Worm (Caenorhabditis elegans): ENCODE data around the gene cyn-7.

cyn-7 gene

DNA sequence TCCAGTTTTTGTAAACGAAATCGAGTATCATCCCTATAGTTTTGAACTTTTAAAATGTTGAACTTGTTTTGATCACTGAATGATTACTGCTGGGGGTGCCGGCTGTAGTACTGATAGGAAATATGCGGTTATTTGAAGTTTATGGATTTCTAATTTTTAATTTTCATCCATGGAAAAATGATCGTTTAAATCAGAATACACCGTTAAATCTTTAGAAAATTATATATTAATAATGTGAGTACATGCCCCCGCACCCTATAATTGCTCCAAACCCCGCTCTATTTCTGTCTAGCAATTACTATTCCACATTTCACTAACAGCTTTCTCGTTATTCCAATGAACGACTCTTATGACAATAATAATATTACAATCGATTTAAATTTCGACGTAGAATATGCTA lies 12.6 kb upstream of the cyn-7 start, which contains the start of gene Y75B12B.10:
Gene Y75B12B.10 (plus strand): TSS at position 301 of the 400 bp plus-strand sequence.
- TF ChIP-seq lir-1 (GFP tag; conservative IDR thresholded peaks at IDR 0.05) (no peak), dpl-1 (GFP tag; optimal IDR thresholded peaks at IDR 0.05) (no peak), lin-40 (tag; optimal IDR thresholded peaks at IDR 0.05) (no peak), Y53G8AR.9 (GFP tag; conservative IDR thresholded peaks at IDR 0.05) (no peak), hmg-20 (GFP tag; IDR thresholded peaks at IDR 0.05) (no peak)

DNA sequence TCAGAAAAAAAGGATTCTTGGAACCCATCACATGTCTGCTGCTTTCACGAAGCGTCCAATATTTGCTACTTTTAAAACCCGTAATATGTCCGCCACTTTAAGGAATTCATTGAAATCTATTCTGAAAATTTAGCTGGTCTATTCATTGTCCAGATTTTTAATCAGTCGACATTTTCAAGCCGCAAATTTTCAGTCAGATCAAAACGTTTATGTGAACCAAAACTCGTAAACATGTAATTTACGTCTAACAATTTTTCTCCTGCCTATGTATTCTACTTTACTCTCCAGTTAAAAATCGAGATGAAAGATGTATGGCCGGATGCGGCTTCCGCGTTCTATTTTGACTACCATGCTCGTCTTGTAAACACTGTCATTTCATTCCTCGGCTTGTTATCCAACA lies 10.8 kb upstream of the cyn-7 start, which contains the start of gene srw-1:
Gene srw-1 (plus strand): TSS at position 301 of the 400 bp plus-strand sequence.
- no peak for TF ChIP-seq mcd-1 (GFP tag; IDR thresholded peaks at IDR 0.05)
- TF ChIP-seq bed-2 (GFP tag; IDR thresholded peaks at IDR 0.05): no peak
- no peak for TF ChIP-seq nfyb-1 (GFP tag; IDR thresholded peaks at IDR 0.05)
- TF ChIP-seq cebp-2 (GFP tag; IDR thresholded peaks at IDR 0.05): no peak

DNA sequence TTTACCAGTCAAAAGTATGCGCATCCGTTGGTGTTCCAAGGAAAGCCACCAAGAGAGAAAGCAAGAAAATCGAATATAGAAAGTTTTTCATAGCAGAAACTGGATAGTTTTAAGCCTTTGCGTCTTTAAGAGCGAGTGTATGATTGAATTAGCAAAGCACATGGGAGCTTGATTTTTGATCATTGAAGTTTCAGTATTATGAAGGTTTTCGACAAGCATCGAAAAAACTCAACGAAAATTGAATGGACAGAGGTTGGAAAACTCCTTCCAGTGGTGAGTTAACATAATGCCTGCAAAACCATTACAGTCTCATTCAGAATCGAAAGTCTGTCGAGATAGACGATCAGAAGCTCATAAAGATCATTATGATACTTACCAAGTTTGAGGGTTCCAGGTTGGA lies 6.7 kb upstream of the cyn-7 start, which contains the start of gene Y75B12B.13:
Gene Y75B12B.13 (minus strand): TSS at position 101 of the 400 bp plus-strand sequence.
- TF ChIP-seq snpc-1.1 (tag; optimal IDR thresholded peaks at IDR 0.05; ENCODE audit: insufficient read depth) (no peak), F55B11.4 (tag; optimal IDR thresholded peaks at IDR 0.05; ENCODE audit: borderline replicate concordance, insufficient read depth) (no peak), lin-26 (GFP tag; IDR thresholded peaks at IDR 0.05) (no peak), madf-6 (GFP tag; IDR thresholded peaks at IDR 0.05) (no peak), lin-35 (GFP tag; optimal IDR thresholded peaks at IDR 0.05) (no peak), dpl-1 (GFP tag; optimal IDR thresholded peaks at IDR 0.05) (no peak), xnd-1 (tag; optimal IDR thresholded peaks at IDR 0.05) (no peak), F49E8.2 (tag; optimal IDR thresholded peaks at IDR 0.05; ENCODE audit: insufficient read depth) (no peak), attf-6 (GFP tag; IDR thresholded peaks at IDR 0.05) (no peak), egrh-3 (GFP tag; IDR thresholded peaks at IDR 0.05) (no peak), let-607 (tag; optimal IDR thresholded peaks at IDR 0.05) (no peak), hlh-26 (GFP tag; conservative IDR thresholded peaks at IDR 0.05) (no peak), ztf-25 (GFP tag; IDR thresholded peaks at IDR 0.05) (no peak), K12H6.12 (tag; optimal IDR thresholded peaks at IDR 0.05) (no peak)

DNA sequence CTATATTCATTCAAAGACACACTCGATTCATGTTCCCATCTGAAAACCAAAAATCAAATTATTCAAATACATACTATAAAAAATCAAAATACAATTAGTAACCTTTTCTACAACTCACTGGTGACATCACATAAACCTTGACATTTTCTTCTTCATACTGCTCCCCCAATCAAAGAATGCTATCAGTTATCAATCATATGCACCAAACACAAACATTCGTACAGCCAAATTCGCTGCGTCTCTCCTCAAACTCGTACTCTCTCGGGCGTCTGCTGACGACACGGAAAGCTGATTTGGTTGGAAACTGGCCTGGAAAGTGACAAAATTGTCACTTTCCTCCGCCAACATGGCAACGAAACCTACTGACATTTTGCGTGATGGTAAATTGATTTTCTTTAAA lies 5.2 kb upstream of the cyn-7 start, which contains the start of gene plc-2:
Gene plc-2 (plus strand): TSS at position 196 of the 400 bp plus-strand sequence.
- TF ChIP-seq madf-6 (GFP tag; IDR thresholded peaks at IDR 0.05) (no peak), attf-5 (GFP tag; optimal IDR thresholded peaks at IDR 0.05) (peak; percentile 5), K11D2.4 (GFP tag; IDR thresholded peaks at IDR 0.05) (no peak), nhr-90 (tag; optimal IDR thresholded peaks at IDR 0.05) (peak; percentile 21), nfyb-1 (GFP tag; IDR thresholded peaks at IDR 0.05) (0 out of 2 replicates have a peak, but pooled peaks have one; percentile 44), let-607 (tag; optimal IDR thresholded peaks at IDR 0.05) (peak; percentile 12 to 14), ama-1 (optimal IDR thresholded peaks at IDR 0.05) (no peak), ama-1 (GFP tag; optimal IDR thresholded peaks at IDR 0.05) (no peak), ztf-3 (GFP tag; optimal IDR thresholded peaks at IDR 0.05) (no peak), hmg-1.2 (GFP tag; IDR thresholded peaks at IDR 0.05) (peak; percentile 11; the same call in 1 of the 2 replicates), nfya-2 (GFP tag; IDR thresholded peaks at IDR 0.05) (no peak), let-526 (GFP tag; IDR thresholded peaks at IDR 0.05) (no peak), F55B11.4 (tag; optimal IDR thresholded peaks at IDR 0.05; ENCODE audit: borderline replicate concordance, insufficient read depth) (no peak), cebp-1 (GFP tag; IDR thresholded peaks at IDR 0.05) (no peak), cebp-1 (tag; optimal IDR thresholded peaks at IDR 0.05) (peak; percentile 14), ets-4 (GFP tag; optimal IDR thresholded peaks at IDR 0.05) (peak; percentile 25), nhr-80 (tag; optimal IDR thresholded peaks at IDR 0.05) (peak; percentile 80)

Data from whole organism, young adult.